Fruit fly (Drosophila melanogaster) whole organism: Measurements from ENCODE around the gene CG44088.

Experiments
- Dll ChIP-seq: fragments of >200 bp; optimal IDR thresholded peaks from 2 replicates; lab custom pipeline; 2017
- pan ChIP-seq: fragments of >200 bp; optimal IDR thresholded peaks from 2 replicates; lab custom pipeline; 2017
- usp ChIP-seq: fragments of >200 bp; optimal IDR thresholded peaks from 2 replicates; lab custom pipeline; 2017; ENCODE audit warnings: missing biosample characterization, missing genetic modification characterization, mixed read lengths

dm6 chr3R:4773097-4773496, 1.8 kb downstream of the CG44088 start, which contains the start of gene CG44098:
- TF ChIP-seq pan: no peak
- TF ChIP-seq Dll: no peak
- no peak for TF ChIP-seq usp (GFP tag; lab: Kevin White, UChicago)
